Worm (Caenorhabditis elegans): ENCODE measurements around the gene C30E1.4.
A peak's percentile ranks its signal among the peaks of the same experiment; 100 is the strongest.

Gene C30E1.4

DNA sequence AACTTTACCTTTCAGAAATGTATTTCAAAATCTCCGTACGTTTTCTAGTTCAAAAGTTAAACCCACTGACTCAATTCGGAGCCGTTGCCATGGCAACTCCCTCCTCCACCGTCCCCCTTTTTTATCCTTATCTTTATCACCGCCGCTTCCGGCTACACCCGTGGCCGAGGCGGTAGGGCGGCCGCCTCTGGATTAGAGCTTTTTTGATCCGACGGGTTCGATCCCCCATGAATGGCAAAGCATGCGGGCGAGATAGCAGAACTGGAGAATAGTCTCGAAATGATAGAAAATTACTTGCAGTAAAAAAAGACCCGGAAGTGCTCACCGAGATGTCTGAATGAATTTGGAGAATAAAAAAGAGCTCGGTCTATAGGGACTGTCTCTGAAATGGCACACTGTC, 30.0 kb upstream of the C30E1.4 start (continued):
- 0 out of 2 replicates have a peak, but pooled peaks have one; percentile 19 for TF ChIP-seq egl-44 (GFP tag; IDR thresholded peaks at IDR 0.05)
- no peak for TF ChIP-seq B0035.1 (tag; optimal IDR thresholded peaks at IDR 0.05)
- no peak for TF ChIP-seq sea-2 (GFP tag; IDR thresholded peaks at IDR 0.05)
- no peak for TF ChIP-seq F52B5.7 (tag; optimal IDR thresholded peaks at IDR 0.05)
- no peak for TF ChIP-seq ztf-22 (GFP tag; optimal IDR thresholded peaks at IDR 0.05)
- TF ChIP-seq lin-35 (GFP tag; optimal IDR thresholded peaks at IDR 0.05), result no peak
- no peak for TF ChIP-seq ama-1 (optimal IDR thresholded peaks at IDR 0.05)
- TF ChIP-seq ama-1 (GFP tag; optimal IDR thresholded peaks at IDR 0.05), result no peak
- no peak for TF ChIP-seq athp-1 (tag; optimal IDR thresholded peaks at IDR 0.05)
- no peak for TF ChIP-seq F57A8.1 (GFP tag; optimal IDR thresholded peaks at IDR 0.05)
- no peak for TF ChIP-seq pha-4 (tag; optimal IDR thresholded peaks at IDR 0.05)
- TF ChIP-seq F37B4.10 (GFP tag; IDR thresholded peaks at IDR 0.05), result no peak
- no peak for TF ChIP-seq F55B11.4 (tag; optimal IDR thresholded peaks at IDR 0.05; ENCODE audit: borderline replicate concordance, insufficient read depth)
- peak; percentile 82 for TF ChIP-seq D2030.7 (GFP tag; IDR thresholded peaks at IDR 0.05)
- TF ChIP-seq lin-26 (GFP tag; IDR thresholded peaks at IDR 0.05), result peak; percentile 46
- TF ChIP-seq tlf-1 (GFP tag; optimal IDR thresholded peaks at IDR 0.05), result no peak
- TF ChIP-seq ztf-6 (GFP tag; IDR thresholded peaks at IDR 0.05), result no peak
- no peak for TF ChIP-seq attf-3 (GFP tag; conservative IDR thresholded peaks at IDR 0.05)
- no peak for TF ChIP-seq gei-17 (GFP tag; optimal IDR thresholded peaks at IDR 0.05)
- no peak for TF ChIP-seq F49E8.2 (tag; optimal IDR thresholded peaks at IDR 0.05; ENCODE audit: insufficient read depth)
- TF ChIP-seq ceh-100 (GFP tag; IDR thresholded peaks at IDR 0.05), result no peak
- no peak for TF ChIP-seq repo-1 (tag; optimal IDR thresholded peaks at IDR 0.05)
- TF ChIP-seq bed-1 (GFP tag; IDR thresholded peaks at IDR 0.05), result no peak
- TF ChIP-seq zim-3 (tag; optimal IDR thresholded peaks at IDR 0.05), result no peak
- no peak for TF ChIP-seq hlh-12 (tag; optimal IDR thresholded peaks at IDR 0.05)
- no peak for TF ChIP-seq ztf-3 (GFP tag; optimal IDR thresholded peaks at IDR 0.05)
- no peak; the same call in 1 of the 2 replicates for TF ChIP-seq madf-6 (GFP tag; IDR thresholded peaks at IDR 0.05)
- no peak for TF ChIP-seq F39B2.1 (GFP tag; IDR thresholded peaks at IDR 0.05)
- TF ChIP-seq ets-4 (GFP tag; optimal IDR thresholded peaks at IDR 0.05), result no peak
- peak; percentile 45 for TF ChIP-seq hrde-1 (tag; optimal IDR thresholded peaks at IDR 0.05; ENCODE audit: borderline replicate concordance)
- no peak for TF ChIP-seq K12H6.12 (tag; optimal IDR thresholded peaks at IDR 0.05)
- TF ChIP-seq let-607 (tag; optimal IDR thresholded peaks at IDR 0.05), result no peak
- no peak for TF ChIP-seq somi-1 (GFP tag; optimal IDR thresholded peaks at IDR 0.05)
- no peak for TF ChIP-seq F23B12.7 (tag; optimal IDR thresholded peaks at IDR 0.05; ENCODE audit: insufficient read depth)
- TF ChIP-seq hmg-20 (GFP tag; IDR thresholded peaks at IDR 0.05), result no peak
- TF ChIP-seq attf-6 (GFP tag; IDR thresholded peaks at IDR 0.05), result no peak
- TF ChIP-seq ztf-18 (tag; optimal IDR thresholded peaks at IDR 0.05), result peak; percentile 30
- TF ChIP-seq ceh-91 (GFP tag; IDR thresholded peaks at IDR 0.05), result no peak
- TF ChIP-seq rcor-1 (GFP tag; IDR thresholded peaks at IDR 0.05), result peak; percentile 34; the same call in 1 of the 2 replicates
- 0 out of 2 replicates have a peak, but pooled peaks have one; percentile 34 for TF ChIP-seq ztf-25 (GFP tag; IDR thresholded peaks at IDR 0.05)
- TF ChIP-seq lin-54 (GFP tag; optimal IDR thresholded peaks at IDR 0.05), result no peak
- no peak for TF ChIP-seq Y53G8AR.9 (GFP tag; conservative IDR thresholded peaks at IDR 0.05)
- TF ChIP-seq unc-62 (GFP tag; optimal IDR thresholded peaks at IDR 0.05), result no peak
- TF ChIP-seq pbrm-1 (GFP tag; IDR thresholded peaks at IDR 0.05), result peak; percentile 48; the same call in 1 of the 2 replicates
- no peak for TF ChIP-seq ztf-26 (tag; optimal IDR thresholded peaks at IDR 0.05)
- no peak for TF ChIP-seq ceh-40 (GFP tag; IDR thresholded peaks at IDR 0.05)
- TF ChIP-seq egrh-3 (GFP tag; IDR thresholded peaks at IDR 0.05), result peak; percentile 46; the same call in 1 of the 2 replicates
- TF ChIP-seq aptf-2 (GFP tag; conservative IDR thresholded peaks at IDR 0.05), result no peak
- TF ChIP-seq ekl-4 (GFP tag; IDR thresholded peaks at IDR 0.05), result no peak
